Worm (Caenorhabditis elegans): ENCODE measurements around the gene C13G3.12.
A peak's percentile ranks its signal among the peaks of the same experiment; 100 is the strongest.

C13G3.12 gene

DNA sequence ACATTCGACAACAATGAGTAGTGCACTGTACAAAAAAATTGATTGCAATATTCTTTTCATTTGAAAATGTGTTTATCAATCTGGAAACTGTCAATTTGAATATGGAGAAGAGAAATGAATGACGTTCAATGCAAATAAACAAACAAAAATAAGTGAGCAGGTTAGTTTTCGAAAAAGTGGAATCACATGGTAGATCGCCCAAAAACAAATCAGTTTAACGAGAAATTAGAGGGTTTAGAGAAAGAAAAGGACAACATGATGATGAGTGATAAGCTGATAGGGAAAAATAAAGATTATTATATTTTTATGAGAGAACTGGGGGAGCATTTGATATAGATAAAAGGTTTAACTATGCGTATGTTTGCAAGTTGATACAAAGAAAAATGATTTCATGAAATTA is 46.6 kb upstream of the C13G3.12 start, which contains the start of gene T04C12.8:
T04C12.8 (minus strand) TSS at position 82 of the 400 bp plus-strand sequence.
- TF ChIP-seq R02D3.7 (tag; optimal IDR thresholded peaks at IDR 0.05), result no peak
- TF ChIP-seq elt-2 (tag; optimal IDR thresholded peaks at IDR 0.05), result peak; percentile 98
- no peak for TF ChIP-seq ama-1 (optimal IDR thresholded peaks at IDR 0.05)
- peak; percentile 83 for TF ChIP-seq pha-4 (tag; optimal IDR thresholded peaks at IDR 0.05)
- TF ChIP-seq jun-1 (tag; optimal IDR thresholded peaks at IDR 0.05), result peak; percentile 86
- TF ChIP-seq pqm-1 (tag; optimal IDR thresholded peaks at IDR 0.05), result peak; percentile 99
- TF ChIP-seq snpc-4 (tag; optimal IDR thresholded peaks at IDR 0.05), result no peak
- no peak for TF ChIP-seq eor-1 (tag; optimal IDR thresholded peaks at IDR 0.05)
- no peak for TF ChIP-seq lsy-12 (tag; optimal IDR thresholded peaks at IDR 0.05)
- TF ChIP-seq tbx-2 (tag; optimal IDR thresholded peaks at IDR 0.05), result no peak
- TF ChIP-seq nhr-11 (tag; optimal IDR thresholded peaks at IDR 0.05), result no peak

DNA sequence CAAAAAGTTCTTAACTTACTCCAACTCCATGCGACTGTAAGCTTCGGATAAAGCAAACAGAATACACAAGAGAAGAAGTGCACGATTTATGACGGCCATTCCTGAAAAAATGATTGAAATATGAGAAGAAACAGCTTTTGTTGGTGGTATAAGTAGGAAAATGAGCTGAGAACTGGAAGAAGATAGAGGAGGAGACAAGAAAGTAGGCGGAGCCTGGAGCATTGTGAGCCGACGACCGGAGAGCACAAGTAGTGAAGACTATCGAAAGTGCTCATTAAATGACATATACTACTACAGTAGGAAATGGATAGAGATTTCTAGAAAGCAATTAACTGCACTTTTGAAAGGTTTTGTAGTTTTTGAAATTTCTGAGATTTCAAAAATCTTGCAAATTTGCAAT is 42.8 kb upstream of the C13G3.12 start, which contains the start of gene nlp-80:
nlp-80 (minus strand) TSS at position 101 of the 400 bp plus-strand sequence.
- no peak for TF ChIP-seq ztf-11 (tag; optimal IDR thresholded peaks at IDR 0.05)
- TF ChIP-seq ztf-4 (tag; optimal IDR thresholded peaks at IDR 0.05), result no peak

ce11 chrV:11063115-11063514 is 40.4 kb upstream of the C13G3.12 start, which contains the start of gene T04C12.9:
T04C12.9 (minus strand) TSS chrV:11063215.
- TF ChIP-seq nhr-76 (tag; optimal IDR thresholded peaks at IDR 0.05) (no peak), fkh-2 (tag; optimal IDR thresholded peaks at IDR 0.05) (no peak), elt-1 (tag; optimal IDR thresholded peaks at IDR 0.05) (no peak), sea-2 (GFP tag; optimal IDR thresholded peaks at IDR 0.05) (no peak), daf-12 (tag; optimal IDR thresholded peaks at IDR 0.05) (no peak), nfya-1 (tag; optimal IDR thresholded peaks at IDR 0.05; ENCODE audit: insufficient read depth) (no peak)

DNA sequence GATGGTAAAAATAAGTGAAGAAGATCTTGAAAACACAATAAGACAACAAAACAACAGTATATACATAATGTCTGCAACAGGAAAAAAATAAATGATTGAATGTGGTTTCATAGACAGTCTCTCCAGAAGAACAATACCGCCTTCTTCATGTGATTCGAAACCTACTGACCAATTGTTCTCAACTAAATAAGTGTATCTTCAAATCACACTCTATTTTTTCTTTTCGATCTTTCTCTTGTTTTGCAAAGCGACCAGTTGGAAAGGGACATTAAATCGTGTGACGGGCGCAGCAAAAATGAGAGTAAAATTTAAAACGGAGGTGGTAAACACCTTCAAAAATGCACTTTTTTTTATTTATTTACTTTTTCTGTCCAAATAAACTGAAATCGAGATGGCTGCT is 39.2 kb upstream of the C13G3.12 start:
- TF ChIP-seq nhr-23 (tag; optimal IDR thresholded peaks at IDR 0.05), result peak; percentile 4
- TF ChIP-seq nhr-67 (tag; optimal IDR thresholded peaks at IDR 0.05), result no peak

ce11 chrV:11060239-11060984 is 37.7 kb upstream of the C13G3.12 start, which contains the start of gene T04C12.11:
T04C12.11 (minus strand) TSS chrV:11060289.
- peak; percentile 47 for TF ChIP-seq nhr-25 (tag; optimal IDR thresholded peaks at IDR 0.05)
- TF ChIP-seq aly-2 (tag; optimal IDR thresholded peaks at IDR 0.05), result no peak
- TF ChIP-seq nhr-23 (tag; optimal IDR thresholded peaks at IDR 0.05), result peak; percentile 60
- no peak for TF ChIP-seq hmg-11 (tag; optimal IDR thresholded peaks at IDR 0.05)

ce11 chrV:11059180-11059579 is 36.5 kb upstream of the C13G3.12 start, which contains the start of gene T04C12.1:
T04C12.1 (minus strand) TSS chrV:11059269.
- TF ChIP-seq fkh-2 (tag; optimal IDR thresholded peaks at IDR 0.05) (no peak), ama-1 (optimal IDR thresholded peaks at IDR 0.05) (peak; percentile 77), ceh-9 (tag; optimal IDR thresholded peaks at IDR 0.05) (no peak), nhr-25 (tag; optimal IDR thresholded peaks at IDR 0.05) (peak; percentile 24), egl-5 (tag; optimal IDR thresholded peaks at IDR 0.05) (no peak), fos-1 (tag; optimal IDR thresholded peaks at IDR 0.05) (no peak)

ce11 chrV:11057043-11057442 is 34.3 kb upstream of the C13G3.12 start, which contains the start of gene srh-75:
srh-75 (minus strand) TSS chrV:11057143.
- TF ChIP-seq ztf-4 (tag; optimal IDR thresholded peaks at IDR 0.05) (no peak), ZK546.5 (tag; optimal IDR thresholded peaks at IDR 0.05) (no peak), skn-1 (tag; optimal IDR thresholded peaks at IDR 0.05) (no peak), ama-1 (optimal IDR thresholded peaks at IDR 0.05) (no peak), mdl-1 (tag; optimal IDR thresholded peaks at IDR 0.05) (no peak), nhr-43 (tag; optimal IDR thresholded peaks at IDR 0.05; ENCODE audit: poor library complexity, severe bottlenecking) (no peak), lsy-12 (tag; optimal IDR thresholded peaks at IDR 0.05) (no peak), fkh-10 (GFP tag; optimal IDR thresholded peaks at IDR 0.05) (no peak), egl-27 (tag; optimal IDR thresholded peaks at IDR 0.05) (no peak), jun-1 (tag; optimal IDR thresholded peaks at IDR 0.05) (no peak), elt-2 (tag; optimal IDR thresholded peaks at IDR 0.05) (no peak), sea-2 (GFP tag; optimal IDR thresholded peaks at IDR 0.05) (no peak), hmg-11 (tag; optimal IDR thresholded peaks at IDR 0.05) (no peak)

All from whole organism, L3 larva.